Fruit fly (Drosophila melanogaster) whole organism, prepupa: ENCODE measurements around the gene Cyp12a5.

ENCODE experiments used
- Blimp-1 ChIP-seq: fragments of 200-800 bp; sonication (Bioruptor generic); optimal IDR thresholded peaks from 3 replicates; lab custom pipeline; 2017; ENCODE audit warnings: missing biosample characterization, missing genetic modification characterization, mild to moderate bottlenecking, moderate library complexity, missing genetic modification reagents
- CG10631 ChIP-seq: fragments of 200-800 bp; sonication (Bioruptor generic); optimal IDR thresholded peaks from 2 replicates; lab custom pipeline; 2016; ENCODE audit warnings: missing biosample characterization, missing genetic modification characterization
- CG11294 ChIP-seq: fragments of 200-800 bp; sonication (Bioruptor generic); IDR thresholded peaks from 2 replicates; pipeline ENCODE4 v1.3.6; 2022; ENCODE audit warnings: missing biosample characterization, missing genetic modification characterization
- CG11902 ChIP-seq: fragments of 200-800 bp; sonication (Bioruptor generic); optimal IDR thresholded peaks from 3 replicates; lab custom pipeline; 2016; ENCODE audit warnings: missing biosample characterization, missing genetic modification characterization
- CG15336 ChIP-seq: fragments of 200-800 bp; sonication (Bioruptor generic); IDR thresholded peaks from 2 replicates; pipeline ENCODE4 v1.3.6; 2022; ENCODE audit warnings: missing biosample characterization, missing genetic modification characterization
- CG1621 ChIP-seq: fragments of 200-800 bp; sonication (Bioruptor generic); optimal IDR thresholded peaks from 3 replicates; lab custom pipeline; 2018; ENCODE audit warnings: missing biosample characterization, mild to moderate bottlenecking, missing genetic modification characterization
- CG16779 ChIP-seq: fragments of 200-800 bp; sonication (Bioruptor generic); optimal IDR thresholded peaks from 3 replicates; lab custom pipeline; 2017; ENCODE audit warnings: missing biosample characterization, mild to moderate bottlenecking, missing genetic modification characterization
- CG3032 ChIP-seq: fragments of 200-800 bp; optimal IDR thresholded peaks from 2 replicates; lab custom pipeline; 2019; ENCODE audit warnings: missing biosample characterization, mild to moderate bottlenecking, missing genetic modification characterization, moderate library complexity
- CG31627 ChIP-seq: fragments of 200-800 bp; sonication (Bioruptor generic); optimal IDR thresholded peaks from 3 replicates; lab custom pipeline; 2016; ENCODE audit warnings: missing biosample characterization, missing genetic modification characterization
- CG32006 ChIP-seq: fragments of 200-800 bp; sonication (Bioruptor generic); optimal IDR thresholded peaks from 3 replicates; lab custom pipeline; 2017; ENCODE audit warnings: missing biosample characterization, mild to moderate bottlenecking, missing genetic modification characterization
- CG3919 ChIP-seq: fragments of 200-800 bp; sonication (Bioruptor generic); optimal IDR thresholded peaks from 3 replicates; lab custom pipeline; 2016; ENCODE audit warnings: missing biosample characterization, missing genetic modification characterization
- CG4318 ChIP-seq: fragments of 200-800 bp; sonication (Bioruptor generic); optimal IDR thresholded peaks from 3 replicates; lab custom pipeline; 2017; ENCODE audit warnings: missing biosample characterization, mild to moderate bottlenecking, missing genetic modification characterization
- CG6163 ChIP-seq: fragments of 200-800 bp; sonication (Bioruptor generic); IDR thresholded peaks from 3 replicates; pipeline ENCODE4 v1.3.6; 2022; ENCODE audit warnings: missing biosample characterization, missing genetic modification characterization
- CG6792 ChIP-seq: fragments of 200-800 bp; sonication (Bioruptor generic); optimal IDR thresholded peaks from 3 replicates; lab custom pipeline; 2016; ENCODE audit warnings: missing biosample characterization, missing genetic modification characterization
- CG6854 ChIP-seq: fragments of 200-800 bp; sonication (Bioruptor generic); optimal IDR thresholded peaks from 2 replicates; lab custom pipeline; 2017; ENCODE audit warnings: missing biosample characterization, mild to moderate bottlenecking, missing genetic modification characterization
- CG7368 ChIP-seq: fragments of 200-800 bp; sonication (Bioruptor generic); optimal IDR thresholded peaks from 3 replicates; lab custom pipeline; 2016; ENCODE audit warnings: missing biosample characterization, missing genetic modification characterization
- CG8119 ChIP-seq: fragments of 200-800 bp; sonication (Bioruptor generic); IDR thresholded peaks from 3 replicates; pipeline ENCODE4 v1.3.6; 2022; ENCODE audit warnings: missing biosample characterization, missing genetic modification characterization
- CG8632 ChIP-seq: fragments of 200-800 bp; sonication (Bioruptor generic); optimal IDR thresholded peaks from 3 replicates; lab custom pipeline; 2016; ENCODE audit warnings: missing biosample characterization, missing genetic modification characterization
- Eip75B ChIP-seq: fragments of 200-800 bp; sonication (Bioruptor generic); optimal IDR thresholded peaks from 3 replicates; lab custom pipeline; 2016; ENCODE audit warnings: missing biosample characterization, missing genetic modification characterization
- Eip78C ChIP-seq: fragments of 200-800 bp; sonication (Bioruptor generic); peaks from one replicate; lab custom pipeline; 2016; ENCODE audit warnings: missing biosample characterization, missing genetic modification characterization
- Ets21C ChIP-seq: fragments of 200-800 bp; sonication (Bioruptor generic); optimal IDR thresholded peaks from 3 replicates; lab custom pipeline; 2016; ENCODE audit warnings: missing biosample characterization, missing genetic modification characterization
- Gug ChIP-seq: fragments of 200-800 bp; sonication (Bioruptor generic); IDR thresholded peaks from 2 replicates; pipeline ENCODE4 v1.3.6; 2022; ENCODE audit warnings: missing biosample characterization, missing genetic modification characterization
- Hr38 ChIP-seq: sonication (Bioruptor generic); optimal IDR thresholded peaks from 2 replicates; lab custom pipeline; 2016; ENCODE audit warnings: missing biosample characterization, missing genetic modification characterization
- Hr39 ChIP-seq: fragments of 200-800 bp; sonication (Bioruptor generic); optimal IDR thresholded peaks from 2 replicates; lab custom pipeline; 2016; ENCODE audit warnings: missing biosample characterization, missing genetic modification characterization
- Hr4 ChIP-seq: fragments of 200-800 bp; sonication (Bioruptor generic); optimal IDR thresholded peaks from 3 replicates; lab custom pipeline; 2016; ENCODE audit warnings: missing biosample characterization, missing genetic modification characterization
- Met ChIP-seq: fragments of 200-800 bp; sonication (Bioruptor generic); optimal IDR thresholded peaks from 3 replicates; lab custom pipeline; 2016; ENCODE audit warnings: missing biosample characterization, missing genetic modification characterization
- OdsH ChIP-seq: fragments of 200-800 bp; sonication (Bioruptor generic); optimal IDR thresholded peaks from 3 replicates; lab custom pipeline; 2016; ENCODE audit warnings: missing biosample characterization, missing genetic modification characterization
- Smox ChIP-seq: fragments of 200-800 bp; sonication (Bioruptor generic); optimal IDR thresholded peaks from 3 replicates; lab custom pipeline; 2016; ENCODE audit warnings: missing biosample characterization, missing genetic modification characterization
- Sox102F ChIP-seq: fragments of 200-800 bp; sonication (Bioruptor generic); optimal IDR thresholded peaks from 2 replicates; lab custom pipeline; 2016; ENCODE audit warnings: missing biosample characterization, mild to moderate bottlenecking, missing genetic modification characterization
- Sox14 ChIP-seq: fragments of 200-800 bp; sonication (Bioruptor generic); optimal IDR thresholded peaks from 3 replicates; lab custom pipeline; 2016; ENCODE audit warnings: missing biosample characterization, missing genetic modification characterization
- Sox15 ChIP-seq: fragments of 200-800 bp; sonication (Bioruptor generic); optimal IDR thresholded peaks from 3 replicates; lab custom pipeline; 2016; ENCODE audit warnings: missing biosample characterization, missing genetic modification characterization
- achi ChIP-seq: fragments of 200-800 bp; sonication (Bioruptor generic); optimal IDR thresholded peaks from 3 replicates; lab custom pipeline; 2016; ENCODE audit warnings: missing biosample characterization, missing genetic modification characterization
- acj6 ChIP-seq: fragments of 200-800 bp; sonication (Bioruptor generic); optimal IDR thresholded peaks from 3 replicates; lab custom pipeline; 2016; ENCODE audit warnings: missing biosample characterization, missing genetic modification characterization
- cyc ChIP-seq: fragments of 200-800 bp; sonication (Bioruptor generic); optimal IDR thresholded peaks from 3 replicates; lab custom pipeline; 2016; ENCODE audit warnings: missing biosample characterization, missing genetic modification characterization
- dac ChIP-seq: fragments of 200-800 bp; sonication (Bioruptor generic); optimal IDR thresholded peaks from 2 replicates; lab custom pipeline; 2017; ENCODE audit warnings: missing biosample characterization, mild to moderate bottlenecking, missing genetic modification characterization
- dsx ChIP-seq: fragments of 200-800 bp; optimal IDR thresholded peaks from 3 replicates; lab custom pipeline; 2019; ENCODE audit warnings: missing biosample characterization, mild to moderate bottlenecking, missing genetic modification characterization, moderate library complexity; ENCODE audit not compliant: poor library complexity, severe bottlenecking
- eg ChIP-seq: fragments of 200-800 bp; sonication (Bioruptor generic); IDR thresholded peaks from 3 replicates; pipeline ENCODE4 v1.3.6; 2022; ENCODE audit warnings: missing biosample characterization, missing genetic modification characterization
- esn ChIP-seq: fragments of 200-800 bp; sonication (Bioruptor generic); optimal IDR thresholded peaks from 2 replicates; lab custom pipeline; 2016; ENCODE audit warnings: missing biosample characterization, mild to moderate bottlenecking, missing genetic modification characterization, moderate library complexity
- fd59A ChIP-seq: fragments of 200-800 bp; sonication (Bioruptor generic); optimal IDR thresholded peaks from 2 replicates; lab custom pipeline; 2017; ENCODE audit warnings: missing biosample characterization, mild to moderate bottlenecking, missing genetic modification characterization, missing genetic modification reagents
- lz ChIP-seq: fragments of 200-800 bp; sonication (Bioruptor generic); optimal IDR thresholded peaks from 3 replicates; lab custom pipeline; 2016; ENCODE audit warnings: missing biosample characterization, missing genetic modification characterization
- net ChIP-seq: fragments of 200-800 bp; sonication (Bioruptor generic); optimal IDR thresholded peaks from 3 replicates; lab custom pipeline; 2016; ENCODE audit warnings: missing biosample characterization, missing genetic modification characterization
- pdm3 ChIP-seq: fragments of 200-800 bp; sonication (Bioruptor generic); optimal IDR thresholded peaks from 3 replicates; lab custom pipeline; 2016; ENCODE audit warnings: missing biosample characterization, missing genetic modification characterization
- spab ChIP-seq: fragments of 200-800 bp; sonication (Bioruptor generic); optimal IDR thresholded peaks from 2 replicates; lab custom pipeline; 2017; ENCODE audit warnings: missing biosample characterization, mild to moderate bottlenecking, missing genetic modification characterization, missing genetic modification reagents
- ss ChIP-seq, 2 experiments: fragments of 200-800 bp; sonication (Bioruptor generic); optimal IDR thresholded peaks; 2 replicates in 1 of 2; 3 replicates in 1 of 2; lab custom pipeline; 2017 to 2018; ENCODE audit warnings: mild to moderate bottlenecking in 2 of 2, missing biosample characterization in 2 of 2, missing genetic modification characterization in 2 of 2, moderate library complexity in 1 of 2
- svp ChIP-seq: fragments of 200-800 bp; sonication (Bioruptor generic); peaks from one replicate; lab custom pipeline; 2016; ENCODE audit warnings: missing biosample characterization, missing genetic modification characterization
- vri ChIP-seq: fragments of 200-800 bp; sonication (Bioruptor generic); optimal IDR thresholded peaks from 3 replicates; lab custom pipeline; 2016; ENCODE audit warnings: missing biosample characterization, mild to moderate bottlenecking, missing genetic modification characterization

Gene Cyp12a5

dm6 chr3R:19152835-19153234 is 20.4 kb downstream of the Cyp12a5 start (continued):
- TF ChIP-seq fd59A (GFP tag; lab: Kevin White, UChicago) (no peak), CG32006 (GFP tag; lab: Kevin White, UChicago) (peak; percentile 25), lz (GFP tag; lab: Kevin White, UChicago) (no peak), eg (GFP tag; lab: Robert Waterston, UW) (no peak), achi (GFP tag; lab: Kevin White, UChicago) (no peak), dac (GFP tag; lab: Kevin White, UChicago) (no peak), Smox (GFP tag; lab: Kevin White, UChicago) (no peak), acj6 (GFP tag; lab: Kevin White, UChicago) (no peak), Hr4 (GFP tag; lab: Kevin White, UChicago) (peak; percentile 33), CG3919 (no peak), CG8632 (GFP tag; lab: Kevin White, UChicago) (no peak), svp (GFP tag; lab: Kevin White, UChicago) (no peak), CG31627 (GFP tag; lab: Kevin White, UChicago) (no peak), ss (GFP tag; optimal IDR thresholded peaks at IDR 0.05; lab: Kevin White, UChicago) (no peak), CG11294 (GFP tag; lab: Robert Waterston, UW) (no peak), Ets21C (GFP tag; lab: Kevin White, UChicago) (no peak), CG4318 (GFP tag; lab: Kevin White, UChicago) (no peak), Blimp-1 (GFP tag; lab: Kevin White, UChicago) (no peak), CG8119 (GFP tag; lab: Robert Waterston, UW) (no peak), dsx (no peak), OdsH (no peak), Eip78C (GFP tag; lab: Kevin White, UChicago) (no peak), CG6163 (GFP tag; lab: Robert Waterston, UW) (peak; percentile 56; the same call in 1 of the 3 replicates), CG7368 (GFP tag; lab: Kevin White, UChicago) (peak; percentile 31), CG11902 (no peak)

dm6 chr3R:19153502-19153983 is 21.1 kb downstream of the Cyp12a5 start, which contains the start of gene CG5835:
Gene CG5835 (minus strand): TSS chr3R:19153686.
- TF ChIP-seq achi (GFP tag; lab: Kevin White, UChicago) (peak; percentile 13), spab (no peak), CG8632 (GFP tag; lab: Kevin White, UChicago) (peak; percentile 24), CG4318 (GFP tag; lab: Kevin White, UChicago) (no peak), vri (peak; percentile 65), dac (GFP tag; lab: Kevin White, UChicago) (no peak), net (GFP tag; lab: Kevin White, UChicago) (peak; percentile 8), Eip75B (peak; percentile 28), cyc (no peak), Hr4 (GFP tag; lab: Kevin White, UChicago) (peak; percentile 44), Sox102F (GFP tag; lab: Kevin White, UChicago) (peak; percentile 29), CG6792 (GFP tag; lab: Kevin White, UChicago) (no peak), Met (GFP tag; lab: Kevin White, UChicago) (peak; percentile 42), eg (GFP tag; lab: Robert Waterston, UW) (0 out of 3 replicates have a peak, but pooled peaks have one; percentile 34), Sox15 (GFP tag; lab: Kevin White, UChicago) (no peak), acj6 (GFP tag; lab: Kevin White, UChicago) (peak; percentile 10), CG16779 (tag; lab: Kevin White, UChicago) (no peak), fd59A (GFP tag; lab: Kevin White, UChicago) (no peak), esn (peak; percentile 60), svp (GFP tag; lab: Kevin White, UChicago) (peak; percentile 67), CG1621 (tag; lab: Kevin White, UChicago) (peak; percentile 55), OdsH (peak; percentile 43), Gug (no peak), pdm3 (GFP tag; lab: Kevin White, UChicago) (peak; percentile 43), Hr38 (GFP tag; lab: Kevin White, UChicago) (no peak), ss (GFP tag; optimal IDR thresholded peaks at IDR 0.05; lab: Kevin White, UChicago) (no peak), CG15336 (GFP tag; lab: Robert Waterston, UW) (peak; percentile 53; the same call in 1 of the 2 replicates), Eip78C (GFP tag; lab: Kevin White, UChicago) (peak; percentile 64), CG31627 (GFP tag; lab: Kevin White, UChicago) (peak; percentile 9), CG6163 (GFP tag; lab: Robert Waterston, UW) (peak; percentile 44; the same call in 1 of the 3 replicates), CG3919 (peak; percentile 32), CG6854 (peak; percentile 70), Sox14 (GFP tag; lab: Kevin White, UChicago) (peak; percentile 7), CG10631 (peak; percentile 36), CG3032 (tag; lab: Kevin White, UChicago) (no peak), Hr39 (GFP tag; lab: Kevin White, UChicago) (peak; percentile 18), Smox (GFP tag; lab: Kevin White, UChicago) (peak; percentile 44), Blimp-1 (GFP tag; lab: Kevin White, UChicago) (no peak)
